Worm (Caenorhabditis elegans): ENCODE results near the gene C49F8.3.

DNA sequence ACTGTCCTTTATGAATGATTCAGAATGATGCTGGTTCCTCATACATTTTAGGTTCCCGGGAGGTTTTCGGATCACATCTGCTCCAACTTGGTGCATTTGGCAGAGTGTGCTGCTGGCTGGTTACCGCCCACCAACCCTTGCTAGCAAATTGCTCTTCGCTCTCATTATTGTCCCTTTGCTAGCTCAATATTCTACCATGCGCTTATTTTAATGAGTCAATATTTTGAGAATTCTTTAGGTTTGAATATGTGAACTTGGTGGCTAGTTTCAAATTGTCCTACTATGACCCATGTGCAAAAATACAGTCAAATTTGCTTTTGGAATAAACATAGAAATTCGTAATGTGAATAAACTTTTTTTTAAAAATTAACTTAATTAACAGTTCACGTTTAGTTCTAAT is 47.8 kb upstream of the C49F8.3 start:
- no peak for TF ChIP-seq ham-2 (GFP tag; optimal IDR thresholded peaks at IDR 0.05)
- no peak for TF ChIP-seq nhr-76 (tag; optimal IDR thresholded peaks at IDR 0.05)
- no peak for TF ChIP-seq snpc-4 (tag; optimal IDR thresholded peaks at IDR 0.05)
